Fruit fly (Drosophila melanogaster): ENCODE measurements around the gene CG15337.

DNA sequence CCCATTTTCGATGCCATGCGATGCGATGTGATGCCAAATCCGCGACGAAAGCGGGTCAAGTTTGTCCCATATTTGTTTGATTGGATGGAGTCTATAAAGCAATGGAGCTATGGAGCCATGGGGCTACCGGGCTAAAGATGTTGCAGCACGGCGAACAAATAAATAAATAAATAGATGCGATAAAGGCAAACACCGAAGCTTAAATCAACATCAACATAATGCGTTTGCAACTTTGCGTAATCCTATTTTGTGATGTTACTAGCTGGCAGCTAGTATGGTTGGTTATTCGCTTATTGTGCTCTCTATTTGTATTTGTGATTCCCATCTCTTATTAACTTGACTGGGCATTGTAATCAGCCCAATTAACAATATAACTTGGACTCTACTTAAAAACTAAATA is 31.7 kb upstream of the CG15337 start:
- no peak for TF ChIP-seq Myc (optimal IDR thresholded peaks at IDR 0.05)
- TF ChIP-seq Sin3A (optimal IDR thresholded peaks at IDR 0.05): no peak
- TF ChIP-seq psq (optimal IDR thresholded peaks at IDR 0.05): no peak
